Fruit fly (Drosophila melanogaster) whole organism, embryonic: ENCODE measurements around the gene Lsm12a.

ENCODE experiments used
- B-H1 ChIP-seq: fragments of 200-800 bp; sonication (Bioruptor generic); IDR thresholded peaks from 3 replicates; pipeline ENCODE4 v1.3.6; 2022; ENCODE audit warnings: missing biosample characterization, missing genetic modification characterization
- C15 ChIP-seq: fragments of 200-800 bp; sonication (Bioruptor generic); IDR thresholded peaks from 3 replicates; pipeline ENCODE4 v1.3.6; 2022; ENCODE audit warnings: missing biosample characterization, missing genetic modification characterization
- CG10543 ChIP-seq: fragments of 200-800 bp; sonication (Bioruptor generic); optimal IDR thresholded peaks from 3 replicates; lab custom pipeline; 2017; ENCODE audit warnings: missing biosample characterization, mild to moderate bottlenecking, missing genetic modification characterization, moderate library complexity
- CG11696 ChIP-seq: fragments of 200-800 bp; sonication (Bioruptor generic); IDR thresholded peaks from 2 replicates; pipeline ENCODE4 v1.3.6; 2022; ENCODE audit warnings: missing biosample characterization, missing genetic modification characterization
- CG11723 ChIP-seq: fragments of 200-800 bp; sonication (Bioruptor generic); optimal IDR thresholded peaks from 2 replicates; lab custom pipeline; 2017; ENCODE audit warnings: missing biosample characterization, mild to moderate bottlenecking, missing genetic modification characterization
- CG12391 ChIP-seq: fragments of 200-800 bp; sonication (Bioruptor generic); optimal IDR thresholded peaks from 3 replicates; lab custom pipeline; 2018; ENCODE audit warnings: missing biosample characterization, mild to moderate bottlenecking, missing genetic modification characterization, moderate library complexity
- CG12659 ChIP-seq: fragments of 200-800 bp; sonication (Bioruptor generic); optimal IDR thresholded peaks from 3 replicates; lab custom pipeline; 2017; ENCODE audit warnings: mild to moderate bottlenecking, missing biosample characterization, missing genetic modification reagents, missing genetic modification characterization
- CG12744 ChIP-seq: fragments of 200-800 bp; sonication (Bioruptor generic); optimal IDR thresholded peaks from 2 replicates; lab custom pipeline; 2016; ENCODE audit warnings: missing biosample characterization, missing genetic modification characterization
- CG14441 ChIP-seq: fragments of 200-800 bp; sonication (Bioruptor generic); IDR thresholded peaks from 2 replicates; pipeline ENCODE4 v1.3.6; 2022; ENCODE audit warnings: missing biosample characterization, missing genetic modification characterization
- CG14860 ChIP-seq: fragments of 200-800 bp; sonication (Bioruptor generic); IDR thresholded peaks from 3 replicates; pipeline ENCODE4 v1.3.6; 2022; ENCODE audit warnings: missing biosample characterization, missing genetic modification characterization; ENCODE audit not compliant: partially characterized antibody
- CG15269 ChIP-seq: fragments of 200-800 bp; sonication (Bioruptor generic); optimal IDR thresholded peaks from 2 replicates; lab custom pipeline; 2018; ENCODE audit warnings: missing biosample characterization, mild to moderate bottlenecking, missing genetic modification characterization, moderate library complexity
- CG17186 ChIP-seq: fragments of 200-800 bp; sonication (Bioruptor generic); optimal IDR thresholded peaks from 3 replicates; lab custom pipeline; 2017; ENCODE audit warnings: missing biosample characterization, missing genetic modification reagents, missing genetic modification characterization
- CG17359 ChIP-seq: fragments of 200-800 bp; sonication (Bioruptor generic); optimal IDR thresholded peaks from 3 replicates; lab custom pipeline; 2018; ENCODE audit warnings: missing biosample characterization, mild to moderate bottlenecking, missing genetic modification characterization, moderate library complexity
- CG17361 ChIP-seq: fragments of 200-800 bp; sonication (Bioruptor generic); IDR thresholded peaks from 3 replicates; pipeline ENCODE4 v1.3.6; 2022; ENCODE audit warnings: missing biosample characterization, missing genetic modification characterization
- CG2678 ChIP-seq: fragments of 200-800 bp; sonication (Bioruptor generic); optimal IDR thresholded peaks from 3 replicates; lab custom pipeline; 2019; ENCODE audit warnings: missing biosample characterization, mild to moderate bottlenecking, missing genetic modification characterization, moderate library complexity
- CG30431 ChIP-seq: fragments of 200-800 bp; sonication (Bioruptor generic); optimal IDR thresholded peaks from 2 replicates; lab custom pipeline; 2017; ENCODE audit warnings: missing biosample characterization, missing genetic modification characterization
- CG3281 ChIP-seq: fragments of 200-800 bp; sonication (Bioruptor generic); optimal IDR thresholded peaks from 3 replicates; lab custom pipeline; 2017; ENCODE audit warnings: missing biosample characterization, mild to moderate bottlenecking, missing genetic modification characterization
- CG4424 ChIP-seq: fragments of 200-800 bp; sonication (Bioruptor generic); optimal IDR thresholded peaks from 3 replicates; lab custom pipeline; 2016; ENCODE audit warnings: missing biosample characterization, missing genetic modification characterization
- CG6272 ChIP-seq: fragments of 200-800 bp; sonication (Bioruptor generic); IDR thresholded peaks from 2 replicates; pipeline ENCODE4 v1.3.6; 2022; ENCODE audit warnings: missing biosample characterization, missing genetic modification characterization
- CG6689 ChIP-seq: fragments of 200-800 bp; sonication (Bioruptor generic); IDR thresholded peaks from 2 replicates; pipeline ENCODE4 v1.3.6; 2022; ENCODE audit warnings: missing biosample characterization, missing genetic modification characterization
- CG7556 ChIP-seq: fragments of 200-800 bp; sonication (Bioruptor generic); optimal IDR thresholded peaks from 2 replicates; lab custom pipeline; 2017; ENCODE audit warnings: missing biosample characterization, mild to moderate bottlenecking, missing genetic modification characterization
- CG7786 ChIP-seq: fragments of 200-800 bp; sonication (Bioruptor generic); optimal IDR thresholded peaks from 2 replicates; lab custom pipeline; 2016; ENCODE audit warnings: missing biosample characterization, missing genetic modification characterization
- CG7839 ChIP-seq: fragments of 200-800 bp; sonication (Bioruptor generic); optimal IDR thresholded peaks from 3 replicates; lab custom pipeline; 2018; ENCODE audit warnings: missing biosample characterization, mild to moderate bottlenecking, missing genetic modification characterization, moderate library complexity
- CG8924 ChIP-seq: fragments of 200-800 bp; optimal IDR thresholded peaks from 3 replicates; lab custom pipeline; 2019; ENCODE audit warnings: missing biosample characterization, mild to moderate bottlenecking, missing genetic modification characterization, moderate library complexity
- CG9727 ChIP-seq: fragments of 200-800 bp; sonication (Bioruptor generic); optimal IDR thresholded peaks from 3 replicates; lab custom pipeline; 2017; ENCODE audit warnings: missing biosample characterization, mild to moderate bottlenecking, missing genetic modification characterization
- CHES-1-like ChIP-seq: fragments of 200-800 bp; sonication (Bioruptor generic); optimal IDR thresholded peaks from 2 replicates; lab custom pipeline; 2016; ENCODE audit warnings: missing biosample characterization, missing genetic modification characterization
- CoRest ChIP-seq: fragments of 200-800 bp; sonication (Bioruptor generic); optimal IDR thresholded peaks from 3 replicates; lab custom pipeline; 2018; ENCODE audit warnings: missing biosample characterization, mild to moderate bottlenecking, missing genetic modification characterization, moderate library complexity
- Drgx ChIP-seq: fragments of 200-800 bp; sonication (Bioruptor generic); IDR thresholded peaks from 2 replicates; pipeline ENCODE4 v1.3.6; 2022; ENCODE audit warnings: missing biosample characterization, missing genetic modification characterization
- Fer1 ChIP-seq: fragments of 200-800 bp; sonication (Bioruptor generic); optimal IDR thresholded peaks from 2 replicates; lab custom pipeline; 2017; ENCODE audit warnings: missing biosample characterization, mild to moderate bottlenecking, missing genetic modification characterization
- Hr51 ChIP-seq, 2 experiments: fragments of 200-800 bp; sonication (Bioruptor generic); optimal IDR thresholded peaks; 2 replicates in 1 of 2; 3 replicates in 1 of 2; lab custom pipeline; 2016 to 2018; ENCODE audit warnings: missing biosample characterization in 2 of 2, missing genetic modification characterization in 2 of 2, mild to moderate bottlenecking in 1 of 2, moderate library complexity in 1 of 2
- Hsf ChIP-seq: fragments of 200-800 bp; sonication (Bioruptor generic); optimal IDR thresholded peaks from 3 replicates; lab custom pipeline; 2016; ENCODE audit warnings: missing biosample characterization, missing genetic modification characterization
- Nf-YC ChIP-seq: fragments of 200-800 bp; optimal IDR thresholded peaks from 3 replicates; lab custom pipeline; 2019; ENCODE audit warnings: missing biosample characterization, mild to moderate bottlenecking, missing genetic modification characterization, moderate library complexity
- Optix ChIP-seq: fragments of 200-800 bp; sonication (Bioruptor generic); IDR thresholded peaks from 3 replicates; pipeline ENCODE4 v1.3.6; 2022; ENCODE audit warnings: missing biosample characterization, missing genetic modification characterization
- Sox102F ChIP-seq: fragments of 200-800 bp; sonication (Bioruptor generic); optimal IDR thresholded peaks from 2 replicates; lab custom pipeline; 2018; ENCODE audit warnings: missing biosample characterization, mild to moderate bottlenecking, missing genetic modification characterization, moderate library complexity
- Ssrp ChIP-seq: fragments of 200-800 bp; sonication (Bioruptor generic); optimal IDR thresholded peaks from 2 replicates; lab custom pipeline; 2018; ENCODE audit warnings: missing biosample characterization, mild to moderate bottlenecking, missing genetic modification characterization, moderate library complexity
- bsh ChIP-seq, 2 experiments: fragments of 200-800 bp; sonication (Bioruptor generic); optimal IDR thresholded peaks; 2 replicates each; lab custom pipeline; 2017 to 2018; ENCODE audit warnings: mild to moderate bottlenecking in 2 of 2, missing biosample characterization in 2 of 2, missing genetic modification characterization in 2 of 2, moderate library complexity in 1 of 2
- caup ChIP-seq: fragments of 200-800 bp; sonication (Bioruptor generic); optimal IDR thresholded peaks from 3 replicates; lab custom pipeline; 2017; ENCODE audit warnings: missing biosample characterization, mild to moderate bottlenecking, missing genetic modification characterization, moderate library complexity; ENCODE audit not compliant: severe bottlenecking
- dmrt99B ChIP-seq: fragments of 200-800 bp; sonication (Bioruptor generic); optimal IDR thresholded peaks from 2 replicates; lab custom pipeline; 2018; ENCODE audit warnings: missing biosample characterization, mild to moderate bottlenecking, missing genetic modification characterization, moderate library complexity
- fd96Cb ChIP-seq: fragments of 200-800 bp; sonication (Bioruptor generic); optimal IDR thresholded peaks from 2 replicates; lab custom pipeline; 2018; ENCODE audit warnings: missing biosample characterization, mild to moderate bottlenecking, missing genetic modification characterization, moderate library complexity
- grau ChIP-seq: fragments of 200-800 bp; optimal IDR thresholded peaks from 3 replicates; lab custom pipeline; 2019; ENCODE audit warnings: missing biosample characterization, mild to moderate bottlenecking, missing genetic modification characterization, moderate library complexity
- lmd ChIP-seq: fragments of 200-800 bp; sonication (Bioruptor generic); IDR thresholded peaks from 2 replicates; pipeline ENCODE4 v1.3.6; 2022; ENCODE audit warnings: missing biosample characterization, missing genetic modification characterization
- pb ChIP-seq: fragments of 200-800 bp; sonication (Bioruptor generic); optimal IDR thresholded peaks from 3 replicates; lab custom pipeline; 2016; ENCODE audit warnings: missing biosample characterization, missing genetic modification characterization
- tio ChIP-seq: fragments of 200-800 bp; sonication (Bioruptor generic); optimal IDR thresholded peaks from 2 replicates; lab custom pipeline; 2017; ENCODE audit warnings: missing biosample characterization, missing genetic modification characterization, inconsistent platforms
- ttk ChIP-seq: fragments of 200-800 bp; sonication (Bioruptor generic); IDR thresholded peaks from 2 replicates; pipeline ENCODE4 v2.1.2; 2022; ENCODE audit warnings: missing biosample characterization, missing genetic modification characterization
- unc-4 ChIP-seq: fragments of 200-800 bp; sonication (Bioruptor generic); IDR thresholded peaks from 2 replicates; pipeline ENCODE4 v1.3.6; 2022; ENCODE audit warnings: missing biosample characterization, missing genetic modification characterization; ENCODE audit not compliant: partially characterized antibody
- wor ChIP-seq: fragments of 200-800 bp; sonication (Bioruptor generic); IDR thresholded peaks from 2 replicates; pipeline ENCODE4 v1.3.6; 2022; ENCODE audit warnings: missing biosample characterization, missing genetic modification characterization
- zen2 ChIP-seq: fragments of 200-800 bp; sonication (Bioruptor generic); IDR thresholded peaks from 3 replicates; pipeline ENCODE4 v1.3.6; 2022; ENCODE audit warnings: missing biosample characterization, missing genetic modification characterization; ENCODE audit not compliant: partially characterized antibody

Gene Lsm12a

DNA sequence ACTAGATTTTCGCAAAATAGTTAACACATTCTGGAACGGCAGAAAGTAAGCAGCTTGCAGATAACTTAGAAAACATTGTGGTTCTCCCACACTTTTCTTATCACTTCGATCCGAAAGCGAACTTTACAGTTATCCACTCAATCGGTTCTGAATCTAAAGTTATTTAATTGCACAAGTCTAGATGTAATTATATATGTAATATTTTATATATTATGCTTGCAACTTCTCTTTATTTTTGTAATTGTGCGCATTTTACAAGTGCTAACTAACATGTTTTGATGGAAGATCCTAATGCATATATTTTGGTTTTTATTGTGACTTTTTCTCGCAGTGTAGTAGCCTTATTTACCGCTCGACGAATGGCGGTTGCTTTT, 14.1 kb upstream of the Lsm12a start (continued):
- TF ChIP-seq CG12744 (GFP tag; lab: Kevin White, UChicago) (no peak), CG14860 (GFP tag; lab: Robert Waterston, UW) (no peak), bsh (GFP tag; optimal IDR thresholded peaks at IDR 0.05; lab: Kevin White, UChicago) (peak in 1 of 2 experiments; percentile 53), Sox102F (GFP tag; lab: Kevin White, UChicago) (peak; percentile 38), CG15269 (tag; lab: Kevin White, UChicago) (peak; percentile 42), fd96Cb (peak; percentile 1), CG7839 (tag; lab: Kevin White, UChicago) (peak; percentile 41), ttk (GFP tag; lab: Robert Waterston, UW) (no peak), CG14441 (0 out of 2 replicates have a peak, but pooled peaks have one; percentile 3), CG30431 (GFP tag; lab: Kevin White, UChicago) (no peak), CG3281 (GFP tag; lab: Kevin White, UChicago) (peak; percentile 18), lmd (GFP tag; lab: Robert Waterston, UW) (0 out of 2 replicates have a peak, but pooled peaks have one; percentile 5), tio (GFP tag; lab: Kevin White, UChicago) (peak; percentile 17), CG12391 (tag; lab: Kevin White, UChicago) (peak; percentile 9), CG10543 (GFP tag; lab: Kevin White, UChicago) (no peak), CG6689 (GFP tag; lab: Robert Waterston, UW) (peak; percentile 11; the same call in 1 of the 2 replicates), Optix (no peak), Nf-YC (tag; lab: Kevin White, UChicago) (peak; percentile 4), CHES-1-like (GFP tag; lab: Kevin White, UChicago) (no peak), CG9727 (GFP tag; lab: Kevin White, UChicago) (peak; percentile 25), CG12659 (GFP tag; lab: Kevin White, UChicago) (peak; percentile 50), CG4424 (GFP tag; lab: Kevin White, UChicago) (peak; percentile 0), grau (tag; lab: Kevin White, UChicago) (peak; percentile 45), unc-4 (no peak), zen2 (GFP tag; lab: Robert Waterston, UW) (no peak), CoRest (peak; percentile 61), Drgx (GFP tag; lab: Robert Waterston, UW) (0 out of 2 replicates have a peak, but pooled peaks have one; percentile 8), CG2678 (peak; percentile 61), wor (GFP tag; lab: Robert Waterston, UW) (0 out of 2 replicates have a peak, but pooled peaks have one; percentile 9), Hr51 (GFP tag; optimal IDR thresholded peaks at IDR 0.05; lab: Kevin White, UChicago) (peak in 1 of 2 experiments; percentile 62), CG11723 (GFP tag; lab: Kevin White, UChicago) (peak; percentile 30), CG7556 (peak; percentile 67), CG17186 (no peak), dmrt99B (peak; percentile 72), CG17361 (GFP tag; lab: Robert Waterston, UW) (peak; percentile 79), CG7786 (GFP tag; lab: Kevin White, UChicago) (no peak), CG6272 (0 out of 2 replicates have a peak, but pooled peaks have one; percentile 2), CG11696 (GFP tag; lab: Robert Waterston, UW) (no peak), pb (GFP tag; lab: Kevin White, UChicago) (no peak), caup (no peak), Fer1 (GFP tag; lab: Kevin White, UChicago) (peak; percentile 0), Ssrp (tag; lab: Kevin White, UChicago) (peak; percentile 10), B-H1 (0 out of 3 replicates have a peak, but pooled peaks have one; percentile 8), Hsf (GFP tag; lab: Kevin White, UChicago) (no peak), CG8924 (tag; lab: Kevin White, UChicago) (peak; percentile 26), CG17359 (peak; percentile 10), C15 (GFP tag; lab: Robert Waterston, UW) (no peak)
